Worm (Caenorhabditis elegans): ENCODE data around the gene tbx-32.

tbx-32 gene

DNA sequence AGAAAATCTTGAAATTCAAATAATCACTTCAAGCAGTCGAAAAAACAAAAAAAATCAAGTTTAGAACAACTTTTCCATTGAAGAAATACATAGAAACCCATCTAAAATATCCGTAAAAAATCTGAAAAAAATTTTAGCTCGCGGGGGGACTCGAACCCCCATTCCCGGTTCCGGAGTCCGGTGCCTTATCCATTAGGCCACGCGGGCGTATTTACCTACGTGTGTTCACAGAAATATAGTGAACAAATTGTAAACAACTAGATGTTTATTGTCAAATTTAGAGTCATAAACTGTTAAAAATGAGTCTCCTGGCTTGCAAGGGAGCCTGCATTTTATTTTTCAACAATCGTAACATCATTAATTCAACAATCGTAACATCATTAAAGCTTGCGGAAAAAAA is 25.6 kb upstream of the tbx-32 start:
- TF ChIP-seq ham-2 (GFP tag; optimal IDR thresholded peaks at IDR 0.05) = no peak
- no peak for TF ChIP-seq unc-39 (tag; optimal IDR thresholded peaks at IDR 0.05)
- TF ChIP-seq ceh-39 (tag; optimal IDR thresholded peaks at IDR 0.05) = no peak
- TF ChIP-seq ces-1 (GFP tag; optimal IDR thresholded peaks at IDR 0.05) = no peak
- TF ChIP-seq lin-32 (GFP tag; optimal IDR thresholded peaks at IDR 0.05) = no peak
- no peak for TF ChIP-seq bed-3 (GFP tag; optimal IDR thresholded peaks at IDR 0.05)

DNA sequence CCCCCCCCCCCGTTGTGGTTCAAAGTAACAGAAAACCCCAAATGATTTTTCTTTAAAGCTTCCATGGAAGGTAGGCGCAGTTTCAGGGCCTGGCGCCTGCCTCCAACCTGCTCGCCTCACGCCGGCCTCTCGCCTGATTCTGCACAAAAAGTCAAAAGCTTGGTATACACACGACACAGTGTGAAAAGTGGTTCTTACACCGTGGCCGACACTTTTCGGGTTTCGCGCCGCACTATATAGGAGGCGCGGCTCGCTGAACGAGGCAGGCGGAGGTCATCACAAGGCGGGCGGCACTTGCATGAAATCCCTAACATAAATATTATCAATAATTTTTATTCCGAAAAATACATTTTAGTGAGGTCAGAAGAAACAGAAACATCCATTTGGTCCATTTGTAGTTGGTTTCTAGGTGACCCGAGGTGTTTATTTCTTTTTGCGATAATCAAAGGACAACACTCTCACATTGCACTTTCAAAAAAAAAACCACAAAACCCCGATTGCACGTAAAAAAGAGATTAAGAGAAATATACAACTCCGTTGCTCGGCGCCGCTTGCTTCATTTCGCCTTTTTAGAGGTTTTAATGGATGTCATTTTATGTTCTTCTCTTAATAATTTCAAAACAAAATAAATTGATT is 24.3 kb upstream of the tbx-32 start, which contains the start of gene ZK380.2:
Gene ZK380.2 (plus strand): TSS at position 586 of the 636 bp plus-strand sequence.
- no peak for TF ChIP-seq nhr-2 (tag; optimal IDR thresholded peaks at IDR 0.05)
- no peak for TF ChIP-seq unc-39 (tag; optimal IDR thresholded peaks at IDR 0.05)
- TF ChIP-seq sem-2 (GFP tag; optimal IDR thresholded peaks at IDR 0.05) = no peak
- TF ChIP-seq lin-13 (tag; optimal IDR thresholded peaks at IDR 0.05) = no peak
- TF ChIP-seq M03D4.4 (tag; optimal IDR thresholded peaks at IDR 0.05) = no peak
- no peak for TF ChIP-seq ces-1 (GFP tag; optimal IDR thresholded peaks at IDR 0.05)
- TF ChIP-seq snpc-4 (tag; optimal IDR thresholded peaks at IDR 0.05) = no peak
- no peak for TF ChIP-seq mls-2 (tag; optimal IDR thresholded peaks at IDR 0.05)
- no peak for TF ChIP-seq ceh-83 (GFP tag; optimal IDR thresholded peaks at IDR 0.05)
- no peak for TF ChIP-seq elt-1 (tag; optimal IDR thresholded peaks at IDR 0.05; ENCODE audit: borderline replicate concordance, insufficient read depth)
- no peak for TF ChIP-seq elt-3 (tag; optimal IDR thresholded peaks at IDR 0.05)
- no peak for TF ChIP-seq lsy-2 (tag; optimal IDR thresholded peaks at IDR 0.05)
- TF ChIP-seq tbx-8 (GFP tag; optimal IDR thresholded peaks at IDR 0.05) = no peak

DNA sequence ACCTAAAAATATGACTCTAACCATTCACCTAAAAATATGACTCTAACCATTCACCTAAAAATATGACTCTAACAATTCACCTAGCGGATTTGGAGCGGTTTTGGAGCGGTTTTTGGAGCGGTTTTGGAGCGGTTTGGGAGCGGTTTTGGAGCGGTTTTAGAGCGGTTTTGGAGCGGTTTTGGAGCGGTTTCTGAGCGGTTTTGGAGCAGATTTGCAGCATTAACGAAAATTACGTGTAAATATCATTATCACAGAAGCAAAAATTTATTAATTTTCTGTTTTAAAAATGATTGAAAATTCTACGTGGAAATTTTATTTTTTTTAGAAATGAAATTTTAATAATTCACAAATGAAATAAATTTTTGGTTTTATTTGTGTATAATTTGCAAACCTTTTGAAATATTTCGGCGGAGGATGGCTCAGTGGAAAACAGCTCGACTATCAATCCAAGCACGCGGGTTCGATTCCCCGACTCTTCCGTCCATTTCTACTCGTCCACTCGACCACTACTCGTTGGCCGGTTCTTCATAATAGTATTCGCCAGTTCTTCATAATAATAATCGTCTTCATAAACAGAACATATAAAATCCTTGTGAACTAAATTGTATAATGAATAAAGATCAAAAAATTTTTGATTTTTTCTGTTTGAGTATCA is 11.7 kb upstream of the tbx-32 start:
- TF ChIP-seq unc-120 (tag; optimal IDR thresholded peaks at IDR 0.05; ENCODE audit: poor library complexity, severe bottlenecking) = no peak
- TF ChIP-seq zip-8 (tag; optimal IDR thresholded peaks at IDR 0.05) = no peak
- TF ChIP-seq mab-5 (tag; optimal IDR thresholded peaks at IDR 0.05) = no peak
- no peak for TF ChIP-seq M03D4.4 (tag; optimal IDR thresholded peaks at IDR 0.05)
- no peak for TF ChIP-seq ceh-83 (GFP tag; optimal IDR thresholded peaks at IDR 0.05)
- TF ChIP-seq nhr-2 (tag; optimal IDR thresholded peaks at IDR 0.05) = no peak
- no peak for TF ChIP-seq ham-2 (GFP tag; optimal IDR thresholded peaks at IDR 0.05)
- TF ChIP-seq sem-2 (GFP tag; optimal IDR thresholded peaks at IDR 0.05) = no peak
- TF ChIP-seq ces-1 (GFP tag; optimal IDR thresholded peaks at IDR 0.05) = no peak
- TF ChIP-seq ceh-39 (tag; optimal IDR thresholded peaks at IDR 0.05) = no peak
- TF ChIP-seq snpc-4 (tag; optimal IDR thresholded peaks at IDR 0.05) = no peak
- TF ChIP-seq cnd-1 (tag; optimal IDR thresholded peaks at IDR 0.05) = no peak

DNA sequence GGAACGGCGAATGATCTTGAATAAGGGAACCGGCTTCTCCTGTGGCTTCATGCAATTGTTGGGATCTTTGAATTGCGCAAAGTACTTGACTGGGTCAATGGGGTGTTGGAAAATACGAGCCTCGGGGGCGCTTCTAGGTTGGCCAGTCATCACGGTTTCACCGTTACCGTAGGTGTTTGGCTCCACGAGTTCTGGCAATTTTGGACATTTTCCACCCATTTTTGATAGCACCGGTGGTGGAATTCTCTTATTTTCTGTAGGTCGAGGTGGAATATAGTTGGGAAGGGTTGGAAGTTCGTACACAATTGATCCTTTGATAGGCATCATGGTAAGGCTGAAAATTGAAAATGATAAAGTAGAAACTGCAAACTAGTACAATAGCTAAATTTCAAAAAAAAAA is 3.6 kb upstream of the tbx-32 start, which contains the start of gene ZK380.4:
Gene ZK380.4 (minus strand): TSS at position 327 of the 400 bp plus-strand sequence.
- TF ChIP-seq mab-5 (tag; optimal IDR thresholded peaks at IDR 0.05) = no peak

DNA sequence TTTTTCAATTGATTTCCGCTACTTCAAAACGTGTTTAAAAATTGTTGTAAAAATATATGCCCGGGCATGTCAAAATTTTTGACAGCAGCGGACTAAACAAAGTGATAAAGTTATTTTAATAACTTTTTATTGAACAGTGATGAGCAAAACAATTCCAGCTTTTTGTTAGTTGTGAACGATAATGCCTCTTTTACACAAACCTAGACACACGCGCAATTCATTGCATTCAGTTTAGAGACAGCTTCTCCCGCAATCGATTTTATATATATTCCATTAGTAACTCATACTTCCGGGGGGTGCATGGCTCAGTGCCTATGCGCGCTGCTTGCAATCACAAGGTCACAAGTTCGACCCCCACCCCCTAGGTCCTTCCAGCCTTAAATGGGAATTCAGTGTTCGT is 1.2 kb upstream of the tbx-32 start, which contains the start of gene ZK380.6:
Gene ZK380.6 (plus strand): TSS at position 301 of the 400 bp plus-strand sequence.
- TF ChIP-seq hlh-1 (tag; optimal IDR thresholded peaks at IDR 0.05) (no peak), nhr-237 (tag; optimal IDR thresholded peaks at IDR 0.05) (no peak), ceh-83 (GFP tag; optimal IDR thresholded peaks at IDR 0.05) (no peak), lin-32 (GFP tag; optimal IDR thresholded peaks at IDR 0.05) (no peak), snpc-4 (tag; optimal IDR thresholded peaks at IDR 0.05) (no peak), ceh-39 (tag; optimal IDR thresholded peaks at IDR 0.05) (no peak), zip-8 (tag; optimal IDR thresholded peaks at IDR 0.05) (no peak), sptf-1 (tag; optimal IDR thresholded peaks at IDR 0.05) (no peak), sem-2 (GFP tag; optimal IDR thresholded peaks at IDR 0.05) (no peak)

DNA sequence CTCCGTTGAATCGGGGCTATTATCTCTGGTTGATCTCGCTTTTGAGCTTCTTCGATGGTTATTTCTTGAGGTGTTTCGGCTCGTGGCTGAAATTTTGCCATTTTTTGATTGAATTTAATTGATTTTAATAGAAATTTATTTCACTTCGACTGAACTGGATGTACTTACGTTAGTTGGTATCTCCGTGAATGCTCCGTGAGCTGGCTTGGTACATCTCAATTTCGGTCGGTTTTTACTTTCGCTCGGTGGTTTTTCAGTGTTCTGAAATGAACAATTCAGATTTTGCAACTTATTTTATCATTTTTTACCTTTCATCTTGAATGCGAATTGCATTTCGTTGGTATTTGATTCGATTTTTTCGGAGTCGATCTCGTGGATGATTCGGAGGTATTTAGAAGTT is 9.6 kb downstream of the tbx-32 start, which contains the start of gene R09H3.2:
Gene R09H3.2 (minus strand): TSS at position 101 of the 400 bp plus-strand sequence.
- TF ChIP-seq sem-2 (GFP tag; optimal IDR thresholded peaks at IDR 0.05) (no peak), nhr-76 (tag; optimal IDR thresholded peaks at IDR 0.05) (no peak), flh-1 (GFP tag; optimal IDR thresholded peaks at IDR 0.05) (no peak), ceh-39 (tag; optimal IDR thresholded peaks at IDR 0.05) (no peak), nhr-2 (tag; optimal IDR thresholded peaks at IDR 0.05) (no peak), mls-2 (tag; optimal IDR thresholded peaks at IDR 0.05) (no peak), snpc-4 (tag; optimal IDR thresholded peaks at IDR 0.05) (no peak), nhr-12 (tag; optimal IDR thresholded peaks at IDR 0.05) (no peak), ces-1 (GFP tag; optimal IDR thresholded peaks at IDR 0.05) (no peak), zip-8 (tag; optimal IDR thresholded peaks at IDR 0.05) (no peak), pha-4 (tag; optimal IDR thresholded peaks at IDR 0.05) (no peak), lin-32 (GFP tag; optimal IDR thresholded peaks at IDR 0.05) (no peak), ceh-43 (GFP tag; optimal IDR thresholded peaks at IDR 0.05) (no peak), ham-2 (GFP tag; optimal IDR thresholded peaks at IDR 0.05) (no peak), elt-1 (tag; optimal IDR thresholded peaks at IDR 0.05; ENCODE audit: borderline replicate concordance, insufficient read depth) (no peak), drap-1 (GFP tag; optimal IDR thresholded peaks at IDR 0.05) (no peak), unc-120 (tag; optimal IDR thresholded peaks at IDR 0.05; ENCODE audit: poor library complexity, severe bottlenecking) (no peak), ztf-11 (tag; optimal IDR thresholded peaks at IDR 0.05) (no peak), nhr-237 (tag; optimal IDR thresholded peaks at IDR 0.05) (no peak)

Data from whole organism, mixed stage, embryonic.